Fruit fly (Drosophila melanogaster) whole organism, embryonic: ENCODE measurements around the gene CG12253.

Source experiments
- Antp ChIP-seq: fragments of 200-800 bp; sonication (Bioruptor generic); optimal IDR thresholded peaks from 3 replicates; lab custom pipeline; 2016; ENCODE audit warnings: missing biosample characterization, missing genetic modification characterization
- B-H1 ChIP-seq: fragments of 200-800 bp; sonication (Bioruptor generic); IDR thresholded peaks from 3 replicates; pipeline ENCODE4 v1.3.6; 2022; ENCODE audit warnings: missing biosample characterization, missing genetic modification characterization
- Bgb ChIP-seq: fragments of 200-800 bp; sonication (Bioruptor generic); IDR thresholded peaks from 2 replicates; pipeline ENCODE4 v1.3.6; 2022; ENCODE audit warnings: missing biosample characterization, missing genetic modification characterization; ENCODE audit not compliant: partially characterized antibody
- CG11247 ChIP-seq: fragments of 200-800 bp; sonication (Bioruptor generic); IDR thresholded peaks from 2 replicates; pipeline ENCODE4 v1.3.6; 2022; ENCODE audit warnings: missing biosample characterization, missing genetic modification characterization
- CG11560 ChIP-seq: fragments of 200-800 bp; sonication (Bioruptor generic); IDR thresholded peaks from 3 replicates; pipeline ENCODE4 v1.3.6; 2022; ENCODE audit warnings: missing biosample characterization, missing genetic modification characterization
- CG12391 ChIP-seq: fragments of 200-800 bp; sonication (Bioruptor generic); optimal IDR thresholded peaks from 3 replicates; lab custom pipeline; 2018; ENCODE audit warnings: missing biosample characterization, mild to moderate bottlenecking, missing genetic modification characterization, moderate library complexity
- CG14860 ChIP-seq: fragments of 200-800 bp; sonication (Bioruptor generic); IDR thresholded peaks from 3 replicates; pipeline ENCODE4 v1.3.6; 2022; ENCODE audit warnings: missing biosample characterization, missing genetic modification characterization; ENCODE audit not compliant: partially characterized antibody
- CG15073 ChIP-seq: fragments of 200-800 bp; sonication (Bioruptor generic); optimal IDR thresholded peaks from 2 replicates; lab custom pipeline; 2016; ENCODE audit warnings: missing biosample characterization, missing genetic modification characterization
- CG17568 ChIP-seq: fragments of 200-800 bp; sonication (Bioruptor generic); optimal IDR thresholded peaks from 2 replicates; lab custom pipeline; 2018; ENCODE audit warnings: missing biosample characterization, mild to moderate bottlenecking, missing genetic modification characterization, moderate library complexity
- CG2199 ChIP-seq: fragments of 200-800 bp; sonication (Bioruptor generic); IDR thresholded peaks from 3 replicates; pipeline ENCODE4 v1.3.6; 2022; ENCODE audit warnings: missing biosample characterization, missing genetic modification characterization
- CG31388 ChIP-seq: fragments of 200-800 bp; sonication (Bioruptor generic); optimal IDR thresholded peaks from 2 replicates; lab custom pipeline; 2016; ENCODE audit warnings: missing biosample characterization, missing genetic modification characterization
- CG7271 ChIP-seq: fragments of 200-800 bp; sonication (Bioruptor generic); optimal IDR thresholded peaks from 2 replicates; lab custom pipeline; 2018; ENCODE audit warnings: missing biosample characterization, mild to moderate bottlenecking, missing genetic modification characterization, moderate library complexity
- CG8388 ChIP-seq: fragments of 200-800 bp; sonication (Bioruptor generic); optimal IDR thresholded peaks from 2 replicates; lab custom pipeline; 2019; ENCODE audit warnings: missing biosample characterization, mild to moderate bottlenecking, missing genetic modification characterization, moderate library complexity
- CG8924 ChIP-seq: fragments of 200-800 bp; optimal IDR thresholded peaks from 3 replicates; lab custom pipeline; 2019; ENCODE audit warnings: missing biosample characterization, mild to moderate bottlenecking, missing genetic modification characterization, moderate library complexity
- D19A ChIP-seq: fragments of 200-800 bp; optimal IDR thresholded peaks from 3 replicates; lab custom pipeline; 2019; ENCODE audit warnings: missing biosample characterization, mild to moderate bottlenecking, missing genetic modification characterization, moderate library complexity
- Dip3 ChIP-seq: fragments of 200-800 bp; sonication (Bioruptor generic); optimal IDR thresholded peaks from 3 replicates; lab custom pipeline; 2016; ENCODE audit warnings: missing biosample characterization, missing genetic modification characterization
- E2f1 ChIP-seq: fragments of 200-800 bp; sonication (Bioruptor generic); IDR thresholded peaks from 2 replicates; pipeline ENCODE4 v1.3.6; 2022; ENCODE audit warnings: missing biosample characterization, missing genetic modification characterization
- HLH3B ChIP-seq: fragments of 200-800 bp; sonication (Bioruptor generic); IDR thresholded peaks from 2 replicates; pipeline ENCODE4 v1.3.6; 2022; ENCODE audit warnings: missing biosample characterization, missing genetic modification characterization
- HLHmδ ChIP-seq: fragments of 200-800 bp; sonication (Bioruptor generic); optimal IDR thresholded peaks from 2 replicates; lab custom pipeline; 2018; ENCODE audit warnings: missing biosample characterization, mild to moderate bottlenecking, missing genetic modification characterization, moderate library complexity
- HmgZ ChIP-seq: fragments of 200-800 bp; sonication (Bioruptor generic); optimal IDR thresholded peaks from 2 replicates; lab custom pipeline; 2018; ENCODE audit warnings: missing biosample characterization, mild to moderate bottlenecking, missing genetic modification characterization
- Hr78 ChIP-seq, 2 experiments: fragments of 200-800 bp in 1 of 2; fragments of >200 bp in 1 of 2; sonication (Bioruptor generic) in 1 of 2; optimal IDR thresholded peaks; 2 replicates each; lab custom pipeline; 2017 to 2019; ENCODE audit warnings: missing biosample characterization in 2 of 2, missing genetic modification characterization in 2 of 2, mild to moderate bottlenecking in 1 of 2, moderate library complexity in 1 of 2
- MTF-1 ChIP-seq: fragments of 200-800 bp; sonication (Bioruptor generic); optimal IDR thresholded peaks from 2 replicates; lab custom pipeline; 2018; ENCODE audit warnings: missing biosample characterization, mild to moderate bottlenecking, missing genetic modification characterization, borderline replicate concordance
- Med ChIP-seq: fragments of 200-800 bp; sonication (Bioruptor generic); peaks from one replicate; lab custom pipeline; 2016; ENCODE audit warnings: missing biosample characterization, missing genetic modification characterization, mild to moderate bottlenecking, inconsistent platforms, moderate library complexity
- Oaz ChIP-seq: fragments of 200-800 bp; sonication (Bioruptor generic); IDR thresholded peaks from 2 replicates; pipeline ENCODE4 v1.3.6; 2022; ENCODE audit warnings: missing biosample characterization, missing genetic modification characterization
- Ravus ChIP-seq: fragments of 200-800 bp; sonication (Bioruptor generic); IDR thresholded peaks from 2 replicates; pipeline ENCODE4 v1.3.6; 2022; ENCODE audit warnings: missing biosample characterization, missing genetic modification characterization
- Side ChIP-seq: fragments of 200-800 bp; sonication (Bioruptor generic); optimal IDR thresholded peaks from 2 replicates; lab custom pipeline; 2016; ENCODE audit warnings: missing biosample characterization, missing genetic modification characterization
- Sin3A ChIP-seq: fragments of >200 bp; optimal IDR thresholded peaks from 2 replicates; lab custom pipeline; 2018
- Sox100B ChIP-seq: fragments of 200-800 bp; sonication (Bioruptor generic); optimal IDR thresholded peaks from 3 replicates; lab custom pipeline; 2018; ENCODE audit warnings: missing biosample characterization, mild to moderate bottlenecking, missing genetic modification characterization
- aop ChIP-seq: fragments of 200-800 bp; sonication (Bioruptor generic); IDR thresholded peaks from 2 replicates; pipeline ENCODE4 v1.3.6; 2022; ENCODE audit warnings: missing biosample characterization, missing genetic modification characterization
- ara ChIP-seq: fragments of 200-800 bp; sonication (Bioruptor generic); IDR thresholded peaks from 2 replicates; pipeline ENCODE4 v1.3.6; 2022; ENCODE audit warnings: missing biosample characterization, missing genetic modification characterization
- ase ChIP-seq: fragments of 200-800 bp; sonication (Bioruptor generic); IDR thresholded peaks from 3 replicates; pipeline ENCODE4 v1.3.6; 2022; ENCODE audit warnings: missing biosample characterization, missing genetic modification characterization
- bab2 ChIP-seq: fragments of 200-800 bp; sonication (Bioruptor generic); optimal IDR thresholded peaks from 2 replicates; lab custom pipeline; 2016; ENCODE audit warnings: missing biosample characterization, missing genetic modification characterization
- bowl ChIP-seq: fragments of 200-800 bp; sonication (Bioruptor generic); IDR thresholded peaks from 2 replicates; pipeline ENCODE4 v1.3.6; 2022; ENCODE audit warnings: missing biosample characterization, missing genetic modification characterization
- cad ChIP-seq: fragments of >200 bp; optimal IDR thresholded peaks from 2 replicates; lab custom pipeline; 2017; ENCODE audit warnings: missing biosample characterization, missing genetic modification characterization
- corto ChIP-seq: fragments of 200-800 bp; sonication (Bioruptor generic); optimal IDR thresholded peaks from 2 replicates; lab custom pipeline; 2016; ENCODE audit warnings: missing biosample characterization, mild to moderate bottlenecking, missing genetic modification characterization, moderate library complexity
- crp ChIP-seq, 2 experiments: fragments of 200-800 bp; sonication (Bioruptor generic); optimal IDR thresholded peaks; 2 replicates in 1 of 2; 3 replicates in 1 of 2; lab custom pipeline; 2017; ENCODE audit warnings: missing biosample characterization in 2 of 2, missing genetic modification characterization in 2 of 2, mild to moderate bottlenecking in 1 of 2, moderate library complexity in 1 of 2
- eyg ChIP-seq: fragments of 200-800 bp; sonication (Bioruptor generic); optimal IDR thresholded peaks from 3 replicates; lab custom pipeline; 2016; ENCODE audit warnings: missing biosample characterization, missing genetic modification characterization
- fu2 ChIP-seq: fragments of 200-800 bp; sonication (Bioruptor generic); optimal IDR thresholded peaks from 2 replicates; lab custom pipeline; 2016; ENCODE audit warnings: missing biosample characterization, missing genetic modification characterization
- jigr1 ChIP-seq: fragments of 200-800 bp; sonication (Bioruptor generic); IDR thresholded peaks from 3 replicates; pipeline ENCODE4 v1.3.6; 2022; ENCODE audit warnings: missing biosample characterization, missing genetic modification characterization
- jing ChIP-seq: fragments of 200-800 bp; sonication (Bioruptor generic); optimal IDR thresholded peaks from 2 replicates; lab custom pipeline; 2018; ENCODE audit warnings: missing biosample characterization, mild to moderate bottlenecking, missing genetic modification characterization
- lbe ChIP-seq: fragments of 200-800 bp; sonication (Bioruptor generic); optimal IDR thresholded peaks from 2 replicates; lab custom pipeline; 2016; ENCODE audit warnings: missing biosample characterization, mild to moderate bottlenecking, missing genetic modification characterization
- oc ChIP-seq: fragments of 200-800 bp; sonication (Bioruptor generic); optimal IDR thresholded peaks from 2 replicates; lab custom pipeline; 2018; ENCODE audit warnings: missing biosample characterization, mild to moderate bottlenecking, missing genetic modification characterization, moderate library complexity
- odd ChIP-seq: fragments of 200-800 bp; sonication (Bioruptor generic); optimal IDR thresholded peaks from 2 replicates; lab custom pipeline; 2017; ENCODE audit warnings: missing biosample characterization, mild to moderate bottlenecking, missing genetic modification characterization
- onecut ChIP-seq: fragments of 200-800 bp; sonication (Bioruptor generic); IDR thresholded peaks from 2 replicates; pipeline ENCODE4 v1.3.6; 2022; ENCODE audit warnings: missing biosample characterization, missing genetic modification characterization
- p53 ChIP-seq: fragments of 200-800 bp; sonication (Bioruptor generic); optimal IDR thresholded peaks from 2 replicates; lab custom pipeline; 2016; ENCODE audit warnings: missing biosample characterization, missing genetic modification characterization
- phol ChIP-seq: fragments of 200-800 bp; sonication (Bioruptor generic); optimal IDR thresholded peaks from 3 replicates; lab custom pipeline; 2018; ENCODE audit warnings: missing biosample characterization, mild to moderate bottlenecking, missing genetic modification characterization, moderate library complexity
- sd ChIP-seq: fragments of 200-800 bp; sonication (Bioruptor generic); optimal IDR thresholded peaks from 3 replicates; lab custom pipeline; 2018; ENCODE audit warnings: missing biosample characterization, mild to moderate bottlenecking, missing genetic modification characterization, moderate library complexity
- stc ChIP-seq: fragments of 200-800 bp; sonication (Bioruptor generic); IDR thresholded peaks from 2 replicates; pipeline ENCODE4 v1.3.6; 2022; ENCODE audit warnings: missing biosample characterization, missing genetic modification characterization
- stwl ChIP-seq: fragments of 200-800 bp; sonication (Bioruptor generic); optimal IDR thresholded peaks from 3 replicates; lab custom pipeline; 2018; ENCODE audit warnings: missing biosample characterization, mild to moderate bottlenecking, missing genetic modification characterization, moderate library complexity
- sug ChIP-seq: fragments of 200-800 bp; optimal IDR thresholded peaks from 2 replicates; lab custom pipeline; 2019; ENCODE audit warnings: missing biosample characterization, mild to moderate bottlenecking, missing genetic modification characterization, moderate library complexity
- vvl ChIP-seq: fragments of 200-800 bp; sonication (Bioruptor generic); IDR thresholded peaks from 2 replicates; pipeline ENCODE4 v1.3.6; 2022; ENCODE audit warnings: missing biosample characterization, missing genetic modification characterization
- z ChIP-seq: fragments of 200-800 bp; sonication (Bioruptor generic); IDR thresholded peaks from 3 replicates; pipeline ENCODE4 v1.3.6; 2022; ENCODE audit warnings: missing biosample characterization, missing genetic modification characterization

The CG12253 gene

DNA sequence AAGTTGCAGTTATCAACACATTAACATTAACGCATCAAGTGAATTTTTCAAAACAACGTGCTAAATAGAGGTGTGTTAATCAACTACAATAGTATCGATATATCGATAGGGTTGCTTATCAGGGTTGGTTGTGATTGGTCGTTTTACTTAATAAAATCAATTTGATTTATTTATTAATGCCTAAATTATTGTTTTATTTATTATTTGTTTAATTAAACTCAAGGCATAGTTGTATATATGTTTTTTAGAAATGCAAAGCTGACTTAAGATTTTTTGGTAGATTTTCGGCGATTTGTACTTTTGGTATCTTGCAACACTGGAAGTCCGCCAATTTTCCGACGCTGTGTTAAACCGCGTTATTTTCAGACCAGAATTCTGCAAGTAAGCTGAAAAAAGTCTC is 23.4 kb downstream of the CG12253 start, which contains the start of the genes Art8 and dUTPase (continued):
- TF ChIP-seq bowl (GFP tag; lab: Robert Waterston, UW) (no peak), onecut (no peak), Ravus (GFP tag; lab: Robert Waterston, UW) (no peak), phol (tag; lab: Kevin White, UChicago) (peak; percentile 80), CG17568 (no peak), B-H1 (GFP tag; lab: Robert Waterston, UW) (no peak), jigr1 (no peak), crp (GFP tag; optimal IDR thresholded peaks at IDR 0.05; lab: Kevin White, UChicago) (no peak), odd (no peak), HmgZ (tag; lab: Kevin White, UChicago) (peak; percentile 59), eyg (GFP tag; lab: Kevin White, UChicago) (no peak), p53 (GFP tag; lab: Kevin White, UChicago) (no peak), Bgb (GFP tag; lab: Robert Waterston, UW) (peak; percentile 82), z (GFP tag; lab: Robert Waterston, UW) (no peak), jing (no peak), sd (no peak), CG8388 (GFP tag; lab: Kevin White, UChicago) (peak; percentile 65), stc (GFP tag; lab: Robert Waterston, UW) (peak; percentile 54; the same call in 1 of the 2 replicates), MTF-1 (GFP tag; lab: Kevin White, UChicago) (no peak), cad (GFP tag; lab: Kevin White, UChicago) (no peak), CG2199 (GFP tag; lab: Robert Waterston, UW) (no peak), HLH3B (peak; percentile 55), CG15073 (GFP tag; lab: Kevin White, UChicago) (no peak), CG12391 (tag; lab: Kevin White, UChicago) (peak; percentile 93), Med (GFP tag; lab: Kevin White, UChicago) (peak; percentile 80), E2f1 (GFP tag; lab: Robert Waterston, UW) (peak; percentile 42; the same call in 1 of the 2 replicates), CG11247 (peak; percentile 65), vvl (peak; percentile 76), CG31388 (no peak), CG7271 (tag; lab: Kevin White, UChicago) (peak; percentile 73), stwl (tag; lab: Kevin White, UChicago) (peak; percentile 86), CG14860 (GFP tag; lab: Robert Waterston, UW) (peak; percentile 77), Oaz (GFP tag; lab: Robert Waterston, UW) (peak; percentile 33; the same call in 1 of the 2 replicates), Sin3A (lab: Kevin White, UChicago) (peak; percentile 25), fu2 (GFP tag; lab: Kevin White, UChicago) (no peak), D19A (peak; percentile 56), Dip3 (GFP tag; lab: Kevin White, UChicago) (no peak), Hr78 (GFP tag; optimal IDR thresholded peaks at IDR 0.05; lab: Kevin White, UChicago) (no peak), CG8924 (tag; lab: Kevin White, UChicago) (peak; percentile 77), ase (GFP tag; lab: Robert Waterston, UW) (peak; percentile 60; the same call in 2 of the 3 replicates), corto (peak; percentile 74), HLHmδ (GFP tag; lab: Kevin White, UChicago) (no peak), CG11560 (tag; lab: Robert Waterston, UW) (no peak), Sox100B (GFP tag; lab: Kevin White, UChicago) (no peak), Side (no peak), lbe (GFP tag; lab: Kevin White, UChicago) (peak; percentile 85), sug (tag; lab: Kevin White, UChicago) (peak; percentile 70), oc (no peak), aop (GFP tag; lab: Robert Waterston, UW) (no peak), bab2 (no peak), Antp (GFP tag; lab: Kevin White, UChicago) (peak; percentile 39), ara (GFP tag; lab: Robert Waterston, UW) (peak; percentile 73)
